Worm (Caenorhabditis elegans): ENCODE data around the gene F54B3.2.

Gene F54B3.2

DNA sequence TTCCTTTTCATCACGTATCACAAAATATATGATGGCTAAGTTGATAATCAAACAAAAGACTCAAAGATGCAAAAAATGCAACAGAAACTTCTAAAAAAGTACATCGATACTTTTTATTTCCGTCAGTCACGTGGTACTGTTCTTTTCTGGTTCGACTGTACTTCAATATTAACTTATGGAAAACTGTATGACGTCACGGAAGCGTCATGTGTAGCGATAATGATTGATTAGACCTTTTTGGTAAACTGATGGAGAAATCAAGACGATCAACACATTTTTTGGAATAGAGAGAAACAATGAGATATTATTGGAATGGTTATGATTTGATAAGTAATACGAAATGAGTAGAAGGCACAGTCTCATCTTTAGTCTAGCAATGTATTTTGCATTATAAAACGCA is 24.3 kb upstream of the F54B3.2 start:
- TF ChIP-seq jun-1 (tag; optimal IDR thresholded peaks at IDR 0.05) (no peak), lin-15B (tag; optimal IDR thresholded peaks at IDR 0.05) (no peak), pha-4 (tag; optimal IDR thresholded peaks at IDR 0.05) (no peak), nhr-67 (tag; optimal IDR thresholded peaks at IDR 0.05) (no peak), ceh-16 (tag; optimal IDR thresholded peaks at IDR 0.05) (no peak), unc-62 (GFP tag; optimal IDR thresholded peaks at IDR 0.05) (no peak), lin-39 (tag; optimal IDR thresholded peaks at IDR 0.05) (no peak), nhr-43 (tag; optimal IDR thresholded peaks at IDR 0.05; ENCODE audit: poor library complexity, severe bottlenecking) (peak; percentile 28), nhr-25 (tag; optimal IDR thresholded peaks at IDR 0.05) (peak; percentile 61), nhr-237 (tag; optimal IDR thresholded peaks at IDR 0.05) (no peak), skn-1 (tag; optimal IDR thresholded peaks at IDR 0.05) (no peak), elt-3 (tag; optimal IDR thresholded peaks at IDR 0.05) (peak in 1 of 3 experiments; percentile 41), elt-1 (tag; optimal IDR thresholded peaks at IDR 0.05) (no peak), pqm-1 (tag; optimal IDR thresholded peaks at IDR 0.05) (no peak), nhr-23 (tag; optimal IDR thresholded peaks at IDR 0.05) (peak; percentile 82), eor-1 (tag; optimal IDR thresholded peaks at IDR 0.05) (no peak)

ce11 chrII:10288926-10289325 is 19.0 kb upstream of the F54B3.2 start:
- no peak for TF ChIP-seq elt-1 (tag; optimal IDR thresholded peaks at IDR 0.05)
- TF ChIP-seq sea-2 (GFP tag; optimal IDR thresholded peaks at IDR 0.05): no peak
- TF ChIP-seq egl-5 (tag; optimal IDR thresholded peaks at IDR 0.05): peak; percentile 70
- no peak for TF ChIP-seq mdl-1 (tag; optimal IDR thresholded peaks at IDR 0.05)
- TF ChIP-seq fkh-10 (GFP tag; optimal IDR thresholded peaks at IDR 0.05): no peak
- TF ChIP-seq nfya-1 (tag; optimal IDR thresholded peaks at IDR 0.05; ENCODE audit: insufficient read depth): peak; percentile 24
- TF ChIP-seq nhr-11 (tag; optimal IDR thresholded peaks at IDR 0.05): no peak
- TF ChIP-seq ceh-16 (tag; optimal IDR thresholded peaks at IDR 0.05): no peak
- no peak for TF ChIP-seq nhr-67 (tag; optimal IDR thresholded peaks at IDR 0.05)
- no peak for TF ChIP-seq pha-4 (tag; optimal IDR thresholded peaks at IDR 0.05)
- no peak for TF ChIP-seq ztf-11 (tag; optimal IDR thresholded peaks at IDR 0.05)
- peak; percentile 23 for TF ChIP-seq nhr-25 (tag; optimal IDR thresholded peaks at IDR 0.05)

DNA sequence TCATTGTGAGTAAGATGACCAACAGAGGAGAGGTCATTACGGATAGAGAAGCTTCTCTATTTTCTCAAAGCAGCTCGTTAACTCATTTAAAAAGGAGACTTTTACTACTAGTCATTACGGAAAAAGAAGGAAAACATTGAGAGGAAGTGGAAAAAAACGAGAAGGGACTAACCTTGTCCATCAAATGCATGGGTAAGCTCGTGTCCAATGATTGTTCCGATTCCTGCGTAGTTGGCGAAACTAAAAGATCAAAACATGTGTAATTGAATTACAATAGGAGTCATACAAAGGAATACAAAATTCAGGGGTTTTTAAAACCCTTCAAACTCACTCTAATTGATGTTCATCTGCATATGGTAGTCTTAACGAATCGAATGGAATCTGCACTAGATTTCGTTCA is 15.0 kb upstream of the F54B3.2 start:
- TF ChIP-seq elt-1 (tag; optimal IDR thresholded peaks at IDR 0.05): no peak
- no peak for TF ChIP-seq ceh-28 (tag; optimal IDR thresholded peaks at IDR 0.05)
- no peak for TF ChIP-seq nhr-23 (tag; optimal IDR thresholded peaks at IDR 0.05)
- TF ChIP-seq hmg-11 (tag; optimal IDR thresholded peaks at IDR 0.05): no peak
- TF ChIP-seq skn-1 (tag; optimal IDR thresholded peaks at IDR 0.05): no peak
- no peak for TF ChIP-seq ceh-16 (tag; optimal IDR thresholded peaks at IDR 0.05)
- TF ChIP-seq pha-4 (tag; optimal IDR thresholded peaks at IDR 0.05): no peak
- TF ChIP-seq snpc-4 (tag; optimal IDR thresholded peaks at IDR 0.05): no peak
- TF ChIP-seq ceh-9 (tag; optimal IDR thresholded peaks at IDR 0.05): no peak
- no peak for TF ChIP-seq mdl-1 (tag; optimal IDR thresholded peaks at IDR 0.05)
- no peak for TF ChIP-seq zag-1 (tag; optimal IDR thresholded peaks at IDR 0.05)

DNA sequence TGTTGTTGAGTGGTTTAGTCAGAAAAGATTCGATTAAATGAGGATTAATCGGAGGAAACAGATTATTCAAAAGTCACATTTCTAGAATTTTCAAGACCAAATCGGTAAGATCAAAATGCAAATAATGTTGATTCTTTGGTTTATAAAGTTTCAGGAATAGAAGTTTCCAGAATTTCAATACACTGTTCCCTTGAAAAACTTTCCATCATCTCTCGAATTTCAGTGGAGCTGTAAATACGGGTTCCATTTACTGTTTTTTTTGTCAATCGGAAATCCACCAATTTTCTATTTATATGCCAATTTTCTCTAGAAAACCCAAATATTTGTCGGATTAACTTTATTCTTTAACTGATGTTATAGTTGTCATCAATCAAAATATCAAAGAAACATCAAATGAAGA is 13.2 kb upstream of the F54B3.2 start:
- TF ChIP-seq jun-1 (tag; optimal IDR thresholded peaks at IDR 0.05) (no peak), lin-39 (tag; optimal IDR thresholded peaks at IDR 0.05) (no peak), nhr-77 (tag; optimal IDR thresholded peaks at IDR 0.05) (no peak), ZK546.5 (tag; optimal IDR thresholded peaks at IDR 0.05) (no peak), R02D3.7 (tag; optimal IDR thresholded peaks at IDR 0.05) (no peak), ama-1 (optimal IDR thresholded peaks at IDR 0.05) (no peak), fkh-2 (tag; optimal IDR thresholded peaks at IDR 0.05) (no peak), nhr-76 (tag; optimal IDR thresholded peaks at IDR 0.05) (no peak), lsy-12 (tag; optimal IDR thresholded peaks at IDR 0.05) (no peak), ztf-4 (tag; optimal IDR thresholded peaks at IDR 0.05) (no peak), nhr-25 (tag; optimal IDR thresholded peaks at IDR 0.05) (no peak), fkh-10 (GFP tag; optimal IDR thresholded peaks at IDR 0.05) (no peak), mml-1 (tag; optimal IDR thresholded peaks at IDR 0.05) (no peak), ceh-82 (tag; optimal IDR thresholded peaks at IDR 0.05) (no peak), eor-1 (tag; optimal IDR thresholded peaks at IDR 0.05) (no peak), pqm-1 (tag; optimal IDR thresholded peaks at IDR 0.05) (no peak), nhr-237 (tag; optimal IDR thresholded peaks at IDR 0.05) (no peak), unc-39 (tag; optimal IDR thresholded peaks at IDR 0.05) (no peak)

Data from whole organism, L3 larva.